Fruit fly (Drosophila melanogaster) whole organism, embryonic: Measurements from ENCODE around the gene CG46308.

ENCODE experiments used
- ATbp ChIP-seq: fragments of 200-800 bp; sonication (Bioruptor generic); optimal IDR thresholded peaks from 2 replicates; lab custom pipeline; 2017; ENCODE audit warnings: missing biosample characterization, mild to moderate bottlenecking, missing genetic modification characterization, missing genetic modification reagents
- Asciz ChIP-seq: fragments of 200-800 bp; sonication (Bioruptor generic); optimal IDR thresholded peaks from 2 replicates; lab custom pipeline; 2017; ENCODE audit warnings: missing biosample characterization, mild to moderate bottlenecking, missing genetic modification characterization, missing genetic modification reagents
- BtbVII ChIP-seq: fragments of 200-800 bp; sonication (Bioruptor generic); optimal IDR thresholded peaks from 3 replicates; lab custom pipeline; 2017; ENCODE audit warnings: missing biosample characterization, mild to moderate bottlenecking, missing genetic modification characterization
- CG10209 ChIP-seq: fragments of 200-800 bp; sonication (Bioruptor generic); optimal IDR thresholded peaks from 3 replicates; lab custom pipeline; 2017; ENCODE audit warnings: missing biosample characterization, mild to moderate bottlenecking, missing genetic modification characterization, missing genetic modification reagents
- CG1233 ChIP-seq: fragments of 200-800 bp; sonication (Bioruptor generic); optimal IDR thresholded peaks from 4 replicates; lab custom pipeline; 2018; ENCODE audit warnings: missing biosample characterization, mild to moderate bottlenecking, missing genetic modification characterization
- CG12744 ChIP-seq: fragments of 200-800 bp; sonication (Bioruptor generic); optimal IDR thresholded peaks from 2 replicates; lab custom pipeline; 2016; ENCODE audit warnings: missing biosample characterization, missing genetic modification characterization
- CG12942 ChIP-seq: fragments of 200-800 bp; sonication (Bioruptor generic); optimal IDR thresholded peaks from 3 replicates; lab custom pipeline; 2016; ENCODE audit warnings: missing biosample characterization, missing genetic modification characterization
- CG13296 ChIP-seq: fragments of 200-800 bp; sonication (Bioruptor generic); optimal IDR thresholded peaks from 3 replicates; lab custom pipeline; 2018; ENCODE audit warnings: missing biosample characterization, mild to moderate bottlenecking, missing genetic modification characterization
- CG15269 ChIP-seq: fragments of 200-800 bp; sonication (Bioruptor generic); optimal IDR thresholded peaks from 2 replicates; lab custom pipeline; 2018; ENCODE audit warnings: missing biosample characterization, mild to moderate bottlenecking, missing genetic modification characterization, moderate library complexity
- CG1647 ChIP-seq: fragments of 200-800 bp; sonication (Bioruptor generic); optimal IDR thresholded peaks from 3 replicates; lab custom pipeline; 2016; ENCODE audit warnings: missing biosample characterization, missing genetic modification characterization
- CG17328 ChIP-seq: fragments of 200-800 bp; sonication (Bioruptor generic); IDR thresholded peaks from 2 replicates; pipeline ENCODE4 v1.3.6; 2022; ENCODE audit warnings: missing biosample characterization, missing genetic modification characterization
- CG2116 ChIP-seq: fragments of 200-800 bp; sonication (Bioruptor generic); optimal IDR thresholded peaks from 3 replicates; lab custom pipeline; 2018; ENCODE audit warnings: missing biosample characterization, mild to moderate bottlenecking, missing genetic modification characterization
- CG3407 ChIP-seq: fragments of 200-800 bp; sonication (Bioruptor generic); optimal IDR thresholded peaks from 2 replicates; lab custom pipeline; 2018; ENCODE audit warnings: missing biosample characterization, mild to moderate bottlenecking, missing genetic modification characterization
- CG42726 ChIP-seq: fragments of 200-800 bp; sonication (Bioruptor generic); IDR thresholded peaks from 2 replicates; pipeline ENCODE4 v1.3.6; 2022; ENCODE audit warnings: missing biosample characterization, missing genetic modification characterization; ENCODE audit not compliant: partially characterized antibody
- CG4360 ChIP-seq: fragments of 200-800 bp; sonication (Bioruptor generic); IDR thresholded peaks from 2 replicates; pipeline ENCODE4 v1.3.6; 2022; ENCODE audit warnings: missing biosample characterization, missing genetic modification characterization
- CG5180 ChIP-seq: fragments of 200-800 bp; sonication (Bioruptor generic); optimal IDR thresholded peaks from 3 replicates; lab custom pipeline; 2017; ENCODE audit warnings: missing biosample characterization, missing genetic modification characterization, mild to moderate bottlenecking, moderate library complexity, missing genetic modification reagents
- CG6683 ChIP-seq: fragments of 200-800 bp; sonication (Bioruptor generic); optimal IDR thresholded peaks from 2 replicates; lab custom pipeline; 2017; ENCODE audit warnings: missing biosample characterization, mild to moderate bottlenecking, missing genetic modification characterization, missing genetic modification reagents
- CG7556 ChIP-seq: fragments of 200-800 bp; sonication (Bioruptor generic); optimal IDR thresholded peaks from 2 replicates; lab custom pipeline; 2017; ENCODE audit warnings: missing biosample characterization, mild to moderate bottlenecking, missing genetic modification characterization
- CG8089 ChIP-seq: fragments of 200-800 bp; sonication (Bioruptor generic); optimal IDR thresholded peaks from 3 replicates; lab custom pipeline; 2016; ENCODE audit warnings: missing biosample characterization, missing genetic modification characterization
- CG8388 ChIP-seq: fragments of 200-800 bp; sonication (Bioruptor generic); optimal IDR thresholded peaks from 2 replicates; lab custom pipeline; 2019; ENCODE audit warnings: missing biosample characterization, mild to moderate bottlenecking, missing genetic modification characterization, moderate library complexity
- CG8765 ChIP-seq: fragments of 200-800 bp; sonication (Bioruptor generic); IDR thresholded peaks from 2 replicates; pipeline ENCODE4 v1.3.6; 2022; ENCODE audit warnings: missing biosample characterization, missing genetic modification characterization
- Fer2 ChIP-seq: fragments of 200-800 bp; sonication (Bioruptor generic); optimal IDR thresholded peaks from 2 replicates; lab custom pipeline; 2018; ENCODE audit warnings: missing biosample characterization, mild to moderate bottlenecking, missing genetic modification characterization, moderate library complexity
- Hmx ChIP-seq: fragments of 200-800 bp; sonication (Bioruptor generic); optimal IDR thresholded peaks from 2 replicates; lab custom pipeline; 2016; ENCODE audit warnings: missing biosample characterization, missing genetic modification characterization
- MTF-1 ChIP-seq: fragments of 200-800 bp; sonication (Bioruptor generic); optimal IDR thresholded peaks from 2 replicates; lab custom pipeline; 2018; ENCODE audit warnings: missing biosample characterization, mild to moderate bottlenecking, missing genetic modification characterization, borderline replicate concordance
- Mes4 ChIP-seq: fragments of 200-800 bp; sonication (Bioruptor generic); optimal IDR thresholded peaks from 2 replicates; lab custom pipeline; 2016; ENCODE audit warnings: missing biosample characterization, missing genetic modification characterization
- NK7.1 ChIP-seq: fragments of 200-800 bp; sonication (Bioruptor generic); optimal IDR thresholded peaks from 3 replicates; lab custom pipeline; 2016; ENCODE audit warnings: missing biosample characterization, missing genetic modification characterization
- Ptx1 ChIP-seq: fragments of 200-800 bp; sonication (Bioruptor generic); IDR thresholded peaks from 2 replicates; pipeline ENCODE4 v1.3.6; 2022; ENCODE audit warnings: missing biosample characterization, missing genetic modification characterization
- Rfx ChIP-seq: fragments of 200-800 bp; sonication (Bioruptor generic); IDR thresholded peaks from 2 replicates; pipeline ENCODE4 v1.3.6; 2022; ENCODE audit warnings: missing biosample characterization, missing genetic modification characterization
- ap ChIP-seq: fragments of 200-800 bp; sonication (Bioruptor generic); IDR thresholded peaks from 2 replicates; pipeline ENCODE4 v1.3.6; 2022; ENCODE audit warnings: missing biosample characterization, missing genetic modification characterization
- bowl ChIP-seq: fragments of 200-800 bp; sonication (Bioruptor generic); IDR thresholded peaks from 2 replicates; pipeline ENCODE4 v1.3.6; 2022; ENCODE audit warnings: missing biosample characterization, missing genetic modification characterization
- bsh ChIP-seq, 2 experiments: fragments of 200-800 bp; sonication (Bioruptor generic); optimal IDR thresholded peaks; 2 replicates each; lab custom pipeline; 2017 to 2018; ENCODE audit warnings: mild to moderate bottlenecking in 2 of 2, missing biosample characterization in 2 of 2, missing genetic modification characterization in 2 of 2, moderate library complexity in 1 of 2
- chinmo ChIP-seq: fragments of 200-800 bp; sonication (Bioruptor generic); IDR thresholded peaks from 4 replicates; pipeline ENCODE4 v1.3.6; 2022; ENCODE audit warnings: missing biosample characterization, missing genetic modification characterization; ENCODE audit not compliant: partially characterized antibody
- crol ChIP-seq: fragments of 200-800 bp; sonication (Bioruptor generic); IDR thresholded peaks from 2 replicates; pipeline ENCODE4 v1.3.6; 2022; ENCODE audit warnings: missing biosample characterization, missing genetic modification characterization
- crp ChIP-seq, 2 experiments: fragments of 200-800 bp; sonication (Bioruptor generic); optimal IDR thresholded peaks; 2 replicates in 1 of 2; 3 replicates in 1 of 2; lab custom pipeline; 2017; ENCODE audit warnings: missing biosample characterization in 2 of 2, missing genetic modification characterization in 2 of 2, mild to moderate bottlenecking in 1 of 2, moderate library complexity in 1 of 2
- dysf ChIP-seq: fragments of 200-800 bp; sonication (Bioruptor generic); IDR thresholded peaks from 3 replicates; pipeline ENCODE4 v1.3.6; 2022; ENCODE audit warnings: missing biosample characterization, missing genetic modification characterization
- ewg ChIP-seq: fragments of 200-800 bp; sonication (Bioruptor generic); optimal IDR thresholded peaks from 3 replicates; lab custom pipeline; 2017; ENCODE audit warnings: mild to moderate bottlenecking, missing biosample characterization, missing genetic modification reagents, missing genetic modification characterization
- fd64A ChIP-seq: fragments of 200-800 bp; sonication (Bioruptor generic); optimal IDR thresholded peaks from 3 replicates; lab custom pipeline; 2018; ENCODE audit warnings: missing biosample characterization, mild to moderate bottlenecking, missing genetic modification characterization
- gro ChIP-seq: fragments of 200-800 bp; sonication (Bioruptor generic); optimal IDR thresholded peaks from 2 replicates; lab custom pipeline; 2016; ENCODE audit warnings: missing biosample characterization, missing genetic modification characterization
- lov ChIP-seq, 2 experiments: fragments of 200-800 bp in 1 of 2; fragments of >200 bp in 1 of 2; sonication (Bioruptor generic) in 1 of 2; IDR thresholded peaks in 1 of 2; optimal IDR thresholded peaks in 1 of 2; 2 replicates in 1 of 2; 3 replicates in 1 of 2; pipeline versions ENCODE4 v1.3.6 to Lab custom; 2017 to 2022; ENCODE audit warnings: missing biosample characterization in 1 of 2, missing genetic modification characterization in 1 of 2
- nau ChIP-seq: fragments of 200-800 bp; sonication (Bioruptor generic); optimal IDR thresholded peaks from 3 replicates; lab custom pipeline; 2017; ENCODE audit warnings: missing biosample characterization, mild to moderate bottlenecking, missing genetic modification characterization, missing genetic modification reagents
- sens ChIP-seq: fragments of 200-800 bp; sonication (Bioruptor generic); peaks from one replicate; lab custom pipeline; 2016; ENCODE audit warnings: missing biosample characterization, missing genetic modification characterization
- sim ChIP-seq: fragments of 200-800 bp; sonication (Bioruptor generic); IDR thresholded peaks from 2 replicates; pipeline ENCODE4 v1.3.6; 2022; ENCODE audit warnings: missing biosample characterization, missing genetic modification characterization
- slbo ChIP-seq: fragments of 200-800 bp; sonication (Bioruptor generic); IDR thresholded peaks from 2 replicates; pipeline ENCODE4 v1.3.6; 2022; ENCODE audit warnings: missing biosample characterization, missing genetic modification characterization
- stwl ChIP-seq: fragments of 200-800 bp; sonication (Bioruptor generic); optimal IDR thresholded peaks from 3 replicates; lab custom pipeline; 2018; ENCODE audit warnings: missing biosample characterization, mild to moderate bottlenecking, missing genetic modification characterization, moderate library complexity
- tap ChIP-seq: fragments of 200-800 bp; optimal IDR thresholded peaks from 3 replicates; lab custom pipeline; 2019; ENCODE audit warnings: missing biosample characterization, mild to moderate bottlenecking, missing genetic modification characterization, moderate library complexity
- unpg ChIP-seq: fragments of 200-800 bp; sonication (Bioruptor generic); optimal IDR thresholded peaks from 3 replicates; lab custom pipeline; 2018; ENCODE audit warnings: missing biosample characterization, mild to moderate bottlenecking, missing genetic modification characterization, moderate library complexity
- wek ChIP-seq: fragments of 200-800 bp; sonication (Bioruptor generic); optimal IDR thresholded peaks from 3 replicates; lab custom pipeline; 2018; ENCODE audit warnings: missing biosample characterization, mild to moderate bottlenecking, missing genetic modification characterization, moderate library complexity

The CG46308 gene

dm6 chr2L:13414525-13415481 is 46.8 kb upstream of the CG46308 start, which contains the start of the genes CG16956, CG42784 and CG43850 (continued):
- TF ChIP-seq lov (optimal IDR thresholded peaks at IDR 0.05; lab: Kevin White, UChicago) (no peak), lov (GFP tag; IDR thresholded peaks at IDR 0.05; lab: Robert Waterston, UW) (peak; percentile 53; the same call in 1 of the 3 replicates), BtbVII (GFP tag; lab: Kevin White, UChicago) (peak; percentile 81), CG8089 (GFP tag; lab: Kevin White, UChicago) (peak; percentile 13), CG12744 (GFP tag; lab: Kevin White, UChicago) (no peak), Hmx (no peak), unpg (GFP tag; lab: Kevin White, UChicago) (peak; percentile 67), Fer2 (tag; lab: Kevin White, UChicago) (peak; percentile 46), CG1647 (GFP tag; lab: Kevin White, UChicago) (no peak), NK7.1 (GFP tag; lab: Kevin White, UChicago) (no peak), Asciz (GFP tag; lab: Kevin White, UChicago) (peak; percentile 68), tap (tag; lab: Kevin White, UChicago) (peak; percentile 30), CG2116 (GFP tag; lab: Kevin White, UChicago) (peak; percentile 40), Rfx (peak; percentile 69), CG17328 (GFP tag; lab: Robert Waterston, UW) (peak; percentile 53), nau (GFP tag; lab: Kevin White, UChicago) (peak; percentile 65), ap (GFP tag; lab: Robert Waterston, UW) (no peak), CG12942 (GFP tag; lab: Kevin White, UChicago) (no peak), crol (peak; percentile 25; the same call in 1 of the 2 replicates), wek (GFP tag; lab: Kevin White, UChicago) (peak; percentile 80), ATbp (GFP tag; lab: Kevin White, UChicago) (peak; percentile 66), ewg (GFP tag; lab: Kevin White, UChicago) (peak; percentile 89), CG42726 (GFP tag; lab: Robert Waterston, UW) (no peak), Ptx1 (no peak), fd64A (GFP tag; lab: Kevin White, UChicago) (peak; percentile 17), sim (GFP tag; lab: Robert Waterston, UW) (0 out of 2 replicates have a peak, but pooled peaks have one; percentile 25), sens (GFP tag; lab: Kevin White, UChicago) (peak; percentile 82), stwl (tag; lab: Kevin White, UChicago) (no peak), chinmo (GFP tag; lab: Robert Waterston, UW) (no peak), dysf (GFP tag; lab: Robert Waterston, UW) (peak; percentile 37; the same call in 2 of the 3 replicates), CG3407 (GFP tag; lab: Kevin White, UChicago) (no peak), MTF-1 (peak; percentile 84), CG13296 (GFP tag; lab: Kevin White, UChicago) (peak; percentile 90), CG4360 (GFP tag; lab: Robert Waterston, UW) (no peak), CG8765 (GFP tag; lab: Robert Waterston, UW) (no peak), gro (GFP tag; lab: Kevin White, UChicago) (peak; percentile 5), bsh (GFP tag; optimal IDR thresholded peaks at IDR 0.05; lab: Kevin White, UChicago) (no peak), Mes4 (GFP tag; lab: Kevin White, UChicago) (peak; percentile 23), crp (GFP tag; optimal IDR thresholded peaks at IDR 0.05; lab: Kevin White, UChicago) (peak in 1 of 2 experiments; percentile 42), CG15269 (tag; lab: Kevin White, UChicago) (peak; percentile 66), CG6683 (peak; percentile 63), slbo (GFP tag; lab: Robert Waterston, UW) (no peak), CG8388 (GFP tag; lab: Kevin White, UChicago) (peak; percentile 13), CG10209 (GFP tag; lab: Kevin White, UChicago) (peak; percentile 45), CG1233 (GFP tag; lab: Kevin White, UChicago) (peak; percentile 69), CG7556 (GFP tag; lab: Kevin White, UChicago) (peak; percentile 48), bowl (GFP tag; lab: Robert Waterston, UW) (peak; percentile 42; the same call in 1 of the 2 replicates), CG5180 (GFP tag; lab: Kevin White, UChicago) (peak; percentile 51)
